Worm (Caenorhabditis elegans): ENCODE results near the gene R05G9R.1.

DNA sequence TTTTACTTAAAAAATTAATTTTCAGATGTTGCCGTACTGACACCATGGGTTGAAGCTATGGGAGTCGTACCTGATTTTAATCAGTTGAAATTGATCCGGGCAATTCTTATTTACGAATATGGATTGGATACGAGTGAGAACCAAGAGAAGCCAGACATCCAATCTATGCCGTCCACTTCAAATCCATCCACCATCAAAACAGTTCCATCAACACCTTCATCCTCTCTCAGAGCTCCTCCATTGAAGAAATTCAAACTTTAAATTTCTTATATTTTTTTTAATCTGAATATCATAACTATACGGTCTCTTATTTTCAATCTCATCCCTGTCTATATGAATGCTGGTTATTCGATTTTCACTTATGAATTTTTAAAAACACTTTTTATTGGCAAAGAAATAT is 45.1 kb upstream of the R05G9R.1 start:
- TF ChIP-seq mdl-1 (tag; optimal IDR thresholded peaks at IDR 0.05) (no peak), jun-1 (tag; optimal IDR thresholded peaks at IDR 0.05) (no peak)
